Worm (Caenorhabditis elegans): ENCODE measurements around the gene abhd-12.

DNA sequence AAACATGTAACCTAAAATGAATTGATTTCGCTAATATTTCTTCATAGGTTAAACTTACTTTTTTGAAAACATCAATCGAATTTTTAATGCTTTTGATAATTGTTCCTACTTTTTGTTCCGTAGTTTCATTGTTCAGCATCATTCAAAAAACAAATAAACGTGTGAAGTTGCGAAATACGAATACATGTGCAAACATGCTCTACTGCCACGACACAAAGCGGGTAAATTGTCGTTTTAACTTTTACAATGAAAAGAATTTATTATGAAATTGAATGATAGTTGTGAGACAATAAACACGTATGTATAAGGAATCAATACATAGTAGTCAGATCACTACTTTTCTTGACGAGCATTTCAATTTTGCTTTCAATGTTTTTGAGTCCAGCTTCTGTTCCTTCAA lies 28.5 kb upstream of the abhd-12 start, which contains the start of gene F26D11.12:
- TF ChIP-seq med-1 (GFP tag; optimal IDR thresholded peaks at IDR 0.05; ENCODE audit: insufficient read depth) (no peak), klf-2 (GFP tag; conservative IDR thresholded peaks at IDR 0.05) (no peak), T22C8.4 (GFP tag; IDR thresholded peaks at IDR 0.05) (no peak), tab-1 (GFP tag; IDR thresholded peaks at IDR 0.05) (no peak), flt-1 (GFP tag; IDR thresholded peaks at IDR 0.05) (no peak), cog-1 (tag; optimal IDR thresholded peaks at IDR 0.05) (no peak), ztf-29 (GFP tag; IDR thresholded peaks at IDR 0.05) (no peak), ref-1 (GFP tag; conservative IDR thresholded peaks at IDR 0.05) (no peak), ztf-23 (GFP tag; IDR thresholded peaks at IDR 0.05) (no peak)

Measured in whole organism, midembryonic.